Worm (Caenorhabditis elegans): ENCODE results near the gene fask-1.
A peak's percentile ranks its signal among the peaks of the same experiment; 100 is the strongest.

- TF ChIP-seq jun-1 (tag; optimal IDR thresholded peaks at IDR 0.05) (no peak), fos-1 (tag; optimal IDR thresholded peaks at IDR 0.05) (no peak), dve-1 (tag; optimal IDR thresholded peaks at IDR 0.05; ENCODE audit: insufficient read depth) (peak; percentile 44), Y5F2A.4 (GFP tag; optimal IDR thresholded peaks at IDR 0.05) (no peak), unc-62 (GFP tag; optimal IDR thresholded peaks at IDR 0.05 in 1 of 2) (no peak), unc-62 (tag; optimal IDR thresholded peaks at IDR 0.05) (no peak), tag-97 (GFP tag; IDR thresholded peaks at IDR 0.05) (no peak), unc-39 (tag; optimal IDR thresholded peaks at IDR 0.05) (no peak), egl-27 (tag; optimal IDR thresholded peaks at IDR 0.05) (no peak), F44E2.7 (GFP tag; IDR thresholded peaks at IDR 0.05) (no peak), nhr-42 (GFP tag; IDR thresholded peaks at IDR 0.05) (no peak)
These were observed 1.9 kb upstream of the fask-1 start, which contains the start of the genes dli-1, tin-9.2 and exos-4.1 for ce11 chrIV:13098652-13099051.

All from whole organism, L4 larva.